Worm (Caenorhabditis elegans): ENCODE results near the gene flp-25.

ce11 chrIII:9335076-9335475 is 26.3 kb upstream of the flp-25 start:
- TF ChIP-seq ZK546.5 (tag; optimal IDR thresholded peaks at IDR 0.05) (no peak), nhr-11 (tag; optimal IDR thresholded peaks at IDR 0.05) (no peak), elt-2 (tag; optimal IDR thresholded peaks at IDR 0.05) (no peak), fos-1 (tag; optimal IDR thresholded peaks at IDR 0.05) (no peak), nhr-28 (tag; optimal IDR thresholded peaks at IDR 0.05) (no peak), pqm-1 (tag; optimal IDR thresholded peaks at IDR 0.05) (no peak), ama-1 (optimal IDR thresholded peaks at IDR 0.05) (no peak), mdl-1 (tag; optimal IDR thresholded peaks at IDR 0.05) (no peak), elt-1 (tag; optimal IDR thresholded peaks at IDR 0.05) (no peak), nhr-77 (tag; optimal IDR thresholded peaks at IDR 0.05) (no peak)

All from whole organism, L3 larva.